Fruit fly (Drosophila melanogaster) whole organism, embryonic: Measurements from ENCODE around the gene Polr1D.

ENCODE experiments used
- Abd-B ChIP-seq: fragments of 200-800 bp; sonication (Bioruptor generic); optimal IDR thresholded peaks from 2 replicates; lab custom pipeline; 2018; ENCODE audit warnings: missing biosample characterization, mild to moderate bottlenecking, missing genetic modification characterization, moderate library complexity
- Antp ChIP-seq: fragments of 200-800 bp; sonication (Bioruptor generic); optimal IDR thresholded peaks from 3 replicates; lab custom pipeline; 2016; ENCODE audit warnings: missing biosample characterization, missing genetic modification characterization
- BEAF-32 ChIP-seq: fragments of 200-800 bp; sonication (Bioruptor generic); optimal IDR thresholded peaks from 3 replicates; lab custom pipeline; 2017; ENCODE audit warnings: missing biosample characterization, missing genetic modification characterization, mild to moderate bottlenecking, moderate library complexity, missing genetic modification reagents
- Bdp1 ChIP-seq: fragments of 200-800 bp; sonication (Bioruptor generic); optimal IDR thresholded peaks from 3 replicates; lab custom pipeline; 2016; ENCODE audit warnings: missing biosample characterization, missing genetic modification characterization
- Bgb ChIP-seq: fragments of 200-800 bp; sonication (Bioruptor generic); IDR thresholded peaks from 2 replicates; pipeline ENCODE4 v1.3.6; 2022; ENCODE audit warnings: missing biosample characterization, missing genetic modification characterization; ENCODE audit not compliant: partially characterized antibody
- CG10366 ChIP-seq: fragments of 200-800 bp; sonication (Bioruptor generic); IDR thresholded peaks from 2 replicates; pipeline ENCODE4 v1.3.6; 2022; ENCODE audit warnings: missing biosample characterization, missing genetic modification characterization
- CG12219 ChIP-seq: fragments of 200-800 bp; sonication (Bioruptor generic); optimal IDR thresholded peaks from 3 replicates; lab custom pipeline; 2018; ENCODE audit warnings: missing biosample characterization, mild to moderate bottlenecking, missing genetic modification characterization
- CG13624 ChIP-seq: fragments of 200-800 bp; sonication (Bioruptor generic); optimal IDR thresholded peaks from 2 replicates; lab custom pipeline; 2016; ENCODE audit warnings: missing biosample characterization, missing genetic modification characterization
- CG15479 ChIP-seq: fragments of 200-800 bp; sonication (Bioruptor generic); optimal IDR thresholded peaks from 3 replicates; lab custom pipeline; 2019; ENCODE audit warnings: missing biosample characterization, mild to moderate bottlenecking, missing genetic modification characterization, moderate library complexity
- CG1602 ChIP-seq: fragments of 200-800 bp; sonication (Bioruptor generic); optimal IDR thresholded peaks from 3 replicates; lab custom pipeline; 2016; ENCODE audit warnings: missing biosample characterization, missing genetic modification characterization
- CG16779 ChIP-seq: fragments of 200-800 bp; sonication (Bioruptor generic); IDR thresholded peaks from 2 replicates; pipeline ENCODE4 v1.3.6; 2022; ENCODE audit warnings: missing biosample characterization, missing genetic modification characterization
- CG1792 ChIP-seq: fragments of 200-800 bp; sonication (Bioruptor generic); optimal IDR thresholded peaks from 2 replicates; lab custom pipeline; 2016; ENCODE audit warnings: missing biosample characterization, missing genetic modification characterization
- CG18599 ChIP-seq: fragments of 200-800 bp; sonication (Bioruptor generic); optimal IDR thresholded peaks from 3 replicates; lab custom pipeline; 2017; ENCODE audit warnings: missing biosample characterization, missing genetic modification characterization, mild to moderate bottlenecking, moderate library complexity, missing genetic modification reagents
- CG30020 ChIP-seq: fragments of 200-800 bp; optimal IDR thresholded peaks from 2 replicates; lab custom pipeline; 2019; ENCODE audit warnings: missing biosample characterization, mild to moderate bottlenecking, missing genetic modification characterization, moderate library complexity
- CG32532 ChIP-seq: fragments of 200-800 bp; sonication (Bioruptor generic); IDR thresholded peaks from 2 replicates; pipeline ENCODE4 v1.3.6; 2022; ENCODE audit warnings: missing biosample characterization, missing genetic modification characterization
- CG32772 ChIP-seq: fragments of 200-800 bp; sonication (Bioruptor generic); IDR thresholded peaks from 2 replicates; pipeline ENCODE4 v1.3.6; 2022; ENCODE audit warnings: missing biosample characterization, missing genetic modification characterization
- CG34422 ChIP-seq: fragments of 200-800 bp; sonication (Bioruptor generic); IDR thresholded peaks from 3 replicates; pipeline ENCODE4 v1.3.6; 2022; ENCODE audit warnings: missing biosample characterization, missing genetic modification characterization
- CG3726 ChIP-seq: fragments of 200-800 bp; sonication (Bioruptor generic); IDR thresholded peaks from 3 replicates; pipeline ENCODE4, ENCODE4 v1.3.6; 2022; ENCODE audit warnings: missing biosample characterization, missing genetic modification characterization
- CG4854 ChIP-seq: fragments of 200-800 bp; sonication (Bioruptor generic); optimal IDR thresholded peaks from 2 replicates; lab custom pipeline; 2016; ENCODE audit warnings: missing biosample characterization, missing genetic modification characterization, inconsistent platforms
- CG8290 ChIP-seq, 3 experiments: fragments of 200-800 bp; sonication (Bioruptor generic); optimal IDR thresholded peaks; 2 replicates each; lab custom pipeline; 2016 to 2019; ENCODE audit warnings: missing biosample characterization in 3 of 3, missing genetic modification characterization in 3 of 3, mild to moderate bottlenecking in 2 of 3, moderate library complexity in 1 of 3
- CG9876 ChIP-seq: fragments of 200-800 bp; sonication (Bioruptor generic); optimal IDR thresholded peaks from 2 replicates; lab custom pipeline; 2016; ENCODE audit warnings: missing biosample characterization, missing genetic modification characterization
- D ChIP-seq, 2 experiments: fragments of 200-800 bp in 1 of 2; fragments of >200 bp in 1 of 2; sonication (Bioruptor generic) in 1 of 2; optimal IDR thresholded peaks; 2 replicates in 1 of 2; 3 replicates in 1 of 2; lab custom pipeline; 2017; ENCODE audit warnings: mild to moderate bottlenecking in 1 of 2, missing biosample characterization in 1 of 2, missing genetic modification characterization in 1 of 2, missing genetic modification reagents in 1 of 2
- Dip2 ChIP-seq: fragments of 200-800 bp; sonication (Bioruptor generic); IDR thresholded peaks from 2 replicates; pipeline ENCODE4 v1.3.6; 2022; ENCODE audit warnings: missing biosample characterization, missing genetic modification characterization
- Ets97D ChIP-seq: fragments of 200-800 bp; sonication (Bioruptor generic); optimal IDR thresholded peaks from 3 replicates; lab custom pipeline; 2016; ENCODE audit warnings: missing biosample characterization, missing genetic modification characterization
- HLH3B ChIP-seq: fragments of 200-800 bp; sonication (Bioruptor generic); IDR thresholded peaks from 2 replicates; pipeline ENCODE4 v1.3.6; 2022; ENCODE audit warnings: missing biosample characterization, missing genetic modification characterization
- HLH4C ChIP-seq: fragments of 200-800 bp; sonication (Bioruptor generic); IDR thresholded peaks from 3 replicates; pipeline ENCODE4 v1.3.6; 2022; ENCODE audit warnings: missing biosample characterization, missing genetic modification characterization; ENCODE audit not compliant: partially characterized antibody
- HmgD ChIP-seq: fragments of 200-800 bp; sonication (Bioruptor generic); optimal IDR thresholded peaks from 3 replicates; lab custom pipeline; 2016; ENCODE audit warnings: missing biosample characterization, missing genetic modification characterization
- HmgZ ChIP-seq: fragments of 200-800 bp; sonication (Bioruptor generic); optimal IDR thresholded peaks from 2 replicates; lab custom pipeline; 2018; ENCODE audit warnings: missing biosample characterization, mild to moderate bottlenecking, missing genetic modification characterization
- Hr3 ChIP-seq: fragments of 200-800 bp; sonication (Bioruptor generic); optimal IDR thresholded peaks from 3 replicates; lab custom pipeline; 2016; ENCODE audit warnings: missing biosample characterization, missing genetic modification characterization
- Jarid2 ChIP-seq: fragments of 200-800 bp; sonication (Bioruptor generic); optimal IDR thresholded peaks from 3 replicates; lab custom pipeline; 2017; ENCODE audit warnings: mild to moderate bottlenecking, missing biosample characterization, missing genetic modification reagents, missing genetic modification characterization
- Mad ChIP-seq: fragments of 200-800 bp; sonication (Bioruptor generic); optimal IDR thresholded peaks from 2 replicates; lab custom pipeline; 2016; ENCODE audit warnings: missing biosample characterization, missing genetic modification characterization
- az2 ChIP-seq: fragments of 200-800 bp; sonication (Bioruptor generic); optimal IDR thresholded peaks from 3 replicates; lab custom pipeline; 2016; ENCODE audit warnings: missing biosample characterization, missing genetic modification characterization
- bbx ChIP-seq: fragments of 200-800 bp; sonication (Bioruptor generic); IDR thresholded peaks from 2 replicates; pipeline ENCODE4 v1.3.6; 2022; ENCODE audit warnings: missing biosample characterization, missing genetic modification characterization; ENCODE audit not compliant: partially characterized antibody
- da ChIP-seq: fragments of 200-800 bp; sonication (Bioruptor generic); optimal IDR thresholded peaks from 2 replicates; lab custom pipeline; 2016; ENCODE audit warnings: missing biosample characterization, missing genetic modification characterization
- danr ChIP-seq: fragments of 200-800 bp; sonication (Bioruptor generic); IDR thresholded peaks from 2 replicates; pipeline ENCODE4 v1.3.6; 2022; ENCODE audit warnings: missing biosample characterization, missing genetic modification characterization
- dimm ChIP-seq: fragments of 200-800 bp; sonication (Bioruptor generic); IDR thresholded peaks from 2 replicates; pipeline ENCODE4 v1.3.6; 2022; ENCODE audit warnings: missing biosample characterization, missing genetic modification characterization
- fru ChIP-seq: fragments of >200 bp; optimal IDR thresholded peaks from 2 replicates; lab custom pipeline; 2017
- gcm ChIP-seq: fragments of 200-800 bp; sonication (Bioruptor generic); optimal IDR thresholded peaks from 2 replicates; lab custom pipeline; 2019; ENCODE audit warnings: missing biosample characterization, mild to moderate bottlenecking, missing genetic modification characterization, moderate library complexity
- gem ChIP-seq: fragments of 200-800 bp; sonication (Bioruptor generic); optimal IDR thresholded peaks from 2 replicates; lab custom pipeline; 2019; ENCODE audit warnings: missing biosample characterization, mild to moderate bottlenecking, missing genetic modification characterization, moderate library complexity
- gsb-n ChIP-seq: fragments of 200-800 bp; sonication (Bioruptor generic); optimal IDR thresholded peaks from 3 replicates; lab custom pipeline; 2018; ENCODE audit warnings: missing biosample characterization, mild to moderate bottlenecking, missing genetic modification characterization
- kay ChIP-seq: fragments of 200-800 bp; sonication (Bioruptor generic); optimal IDR thresholded peaks from 2 replicates; lab custom pipeline; 2016; ENCODE audit warnings: missing biosample characterization, missing genetic modification characterization
- oc ChIP-seq: fragments of 200-800 bp; sonication (Bioruptor generic); optimal IDR thresholded peaks from 2 replicates; lab custom pipeline; 2018; ENCODE audit warnings: missing biosample characterization, mild to moderate bottlenecking, missing genetic modification characterization, moderate library complexity
- p53 ChIP-seq: fragments of 200-800 bp; sonication (Bioruptor generic); optimal IDR thresholded peaks from 2 replicates; lab custom pipeline; 2016; ENCODE audit warnings: missing biosample characterization, missing genetic modification characterization
- phol ChIP-seq: fragments of 200-800 bp; sonication (Bioruptor generic); optimal IDR thresholded peaks from 3 replicates; lab custom pipeline; 2018; ENCODE audit warnings: missing biosample characterization, mild to moderate bottlenecking, missing genetic modification characterization, moderate library complexity
- prd ChIP-seq, 3 experiments: fragments of >200 bp in 2 of 3; fragments of 200-800 bp in 1 of 3; sonication (Bioruptor generic) in 1 of 3; optimal IDR thresholded peaks in 2 of 3; IDR thresholded peaks in 1 of 3; 2 replicates in 2 of 3; 3 replicates in 1 of 3; pipeline versions ENCODE4 v1.3.6 to Lab custom; 2017 to 2022; ENCODE audit warnings: missing biosample characterization in 1 of 3, missing genetic modification characterization in 1 of 3
- repo ChIP-seq: fragments of 200-800 bp; sonication (Bioruptor generic); optimal IDR thresholded peaks from 2 replicates; lab custom pipeline; 2016; ENCODE audit warnings: missing biosample characterization, missing genetic modification characterization
- shn ChIP-seq: fragments of 200-800 bp; sonication (Bioruptor generic); optimal IDR thresholded peaks from 3 replicates; lab custom pipeline; 2016; ENCODE audit warnings: missing biosample characterization, missing genetic modification characterization
- sug ChIP-seq: fragments of 200-800 bp; optimal IDR thresholded peaks from 2 replicates; lab custom pipeline; 2019; ENCODE audit warnings: missing biosample characterization, mild to moderate bottlenecking, missing genetic modification characterization, moderate library complexity
- wor ChIP-seq: fragments of 200-800 bp; sonication (Bioruptor generic); IDR thresholded peaks from 2 replicates; pipeline ENCODE4 v1.3.6; 2022; ENCODE audit warnings: missing biosample characterization, missing genetic modification characterization

Polr1D gene

dm6 chr2L:19134814-19135523 lies at the start of gene Polr1D:
Gene Polr1D, minus strand, starts transcription at chr2L:19135233.
- TF ChIP-seq CG9876 (GFP tag; lab: Kevin White, UChicago) = no peak
- no peak for TF ChIP-seq wor (GFP tag; lab: Robert Waterston, UW)
- no peak for TF ChIP-seq fru (lab: Kevin White, UChicago)
- no peak for TF ChIP-seq az2 (GFP tag; lab: Kevin White, UChicago)
- no peak for TF ChIP-seq repo
- no peak; the same call in 2 of the 3 replicates for TF ChIP-seq HLH4C (GFP tag; lab: Robert Waterston, UW)
- TF ChIP-seq CG34422 = peak; percentile 67; the same call in 1 of the 3 replicates
- no peak for TF ChIP-seq CG13624
- TF ChIP-seq shn = no peak
- TF ChIP-seq HmgZ (tag; lab: Kevin White, UChicago) = no peak
- peak; percentile 52 for TF ChIP-seq oc (tag; lab: Kevin White, UChicago)
- no peak; the same call in 1 of the 2 replicates for TF ChIP-seq CG32532
- no peak for TF ChIP-seq p53 (GFP tag; lab: Kevin White, UChicago)
- peak; percentile 78 for TF ChIP-seq CG15479 (GFP tag; lab: Kevin White, UChicago)
- TF ChIP-seq Mad (GFP tag; lab: Kevin White, UChicago) = no peak
- no peak for TF ChIP-seq dimm (GFP tag; lab: Robert Waterston, UW)
- TF ChIP-seq BEAF-32 (GFP tag; lab: Kevin White, UChicago) = no peak
- no peak for TF ChIP-seq CG16779 (GFP tag; lab: Robert Waterston, UW)
- TF ChIP-seq bbx = peak; percentile 57
- peak; percentile 43 for TF ChIP-seq gsb-n (tag; lab: Kevin White, UChicago)
- no peak for TF ChIP-seq Ets97D (GFP tag; lab: Kevin White, UChicago)
- TF ChIP-seq HmgD (GFP tag; lab: Kevin White, UChicago) = peak; percentile 26
- TF ChIP-seq Dip2 (GFP tag; lab: Robert Waterston, UW) = no peak
- no peak for TF ChIP-seq CG1792
- peak; percentile 85 for TF ChIP-seq kay (GFP tag; lab: Kevin White, UChicago)
- peak; percentile 30 for TF ChIP-seq gcm
- peak; percentile 19 for TF ChIP-seq CG30020 (tag; lab: Kevin White, UChicago)
- no peak for TF ChIP-seq Antp
- no peak for TF ChIP-seq Abd-B (GFP tag; lab: Kevin White, UChicago)
- no peak for TF ChIP-seq CG4854
- TF ChIP-seq phol = peak; percentile 1
- TF ChIP-seq Bgb (GFP tag; lab: Robert Waterston, UW) = no peak
- TF ChIP-seq Bdp1 = no peak
- TF ChIP-seq CG12219 (GFP tag; lab: Kevin White, UChicago) = no peak
- no peak for TF ChIP-seq danr (GFP tag; lab: Robert Waterston, UW)
- TF ChIP-seq Jarid2 (GFP tag; lab: Kevin White, UChicago) = no peak
- no peak for TF ChIP-seq sug (tag; lab: Kevin White, UChicago)
- peak; percentile 13; the same call in 1 of the 2 replicates for TF ChIP-seq HLH3B (GFP tag; lab: Robert Waterston, UW)
- TF ChIP-seq prd (optimal IDR thresholded peaks at IDR 0.05; lab: Kevin White, UChicago) = no peak
- TF ChIP-seq prd (GFP tag; IDR thresholded peaks at IDR 0.05; lab: Robert Waterston, UW) = no peak
- TF ChIP-seq da (GFP tag; lab: Kevin White, UChicago) = peak; percentile 10
- peak; percentile 15 for TF ChIP-seq CG8290 (GFP tag; optimal IDR thresholded peaks at IDR 0.05; lab: Kevin White, UChicago)
- TF ChIP-seq CG8290 (tag; optimal IDR thresholded peaks at IDR 0.05; lab: Kevin White, UChicago) = peak; percentile 18 to 50
- no peak for TF ChIP-seq CG10366 (GFP tag; lab: Robert Waterston, UW)
- TF ChIP-seq gem (tag; lab: Kevin White, UChicago) = peak; percentile 48
- TF ChIP-seq CG3726 (GFP tag; lab: Robert Waterston, UW) = no peak
- peak; percentile 91 for TF ChIP-seq D (optimal IDR thresholded peaks at IDR 0.05; lab: Kevin White, UChicago)
- no peak for TF ChIP-seq D (GFP tag; optimal IDR thresholded peaks at IDR 0.05; lab: Kevin White, UChicago)
- peak; percentile 7 for TF ChIP-seq CG1602 (GFP tag; lab: Kevin White, UChicago)
- TF ChIP-seq CG32772 (GFP tag; lab: Robert Waterston, UW) = no peak
- TF ChIP-seq Hr3 = no peak
- peak; percentile 17 for TF ChIP-seq CG18599 (GFP tag; lab: Kevin White, UChicago)
